Fruit fly (Drosophila melanogaster): ENCODE results near the gene pum.

pum gene

DNA sequence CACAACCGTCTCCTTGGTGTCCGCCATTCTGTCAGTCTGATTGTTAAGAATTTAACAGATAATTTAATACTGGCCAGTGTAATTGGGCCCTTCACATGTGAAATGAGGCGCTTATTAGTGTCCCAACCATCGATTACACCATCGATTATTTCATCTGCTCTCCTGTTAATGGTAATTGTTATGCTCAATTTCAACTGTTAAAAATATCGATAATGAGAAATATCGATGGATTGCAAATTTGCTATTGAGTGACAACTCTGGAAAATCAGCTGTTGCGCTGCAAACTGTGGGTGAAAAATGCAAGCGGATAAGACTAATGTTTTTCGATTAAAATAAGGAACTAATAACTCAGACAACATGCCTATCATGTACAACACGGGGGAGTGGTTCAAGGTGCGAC, 29.3 kb upstream of the pum start, which contains the start of the genes TrpRS and Vps16A (continued):
- TF ChIP-seq CG1603 (tag; optimal IDR thresholded peaks at IDR 0.05) (peak; percentile 88), sug (tag; optimal IDR thresholded peaks at IDR 0.05) (no peak), CG7928 (GFP tag; optimal IDR thresholded peaks at IDR 0.05) (peak; percentile 23), CG8290 (GFP tag; optimal IDR thresholded peaks at IDR 0.05) (peak; percentile 39), CG8290 (tag; optimal IDR thresholded peaks at IDR 0.05) (no peak), CG34224 (GFP tag; IDR thresholded peaks at IDR 0.05; ENCODE audit: partially characterized antibody) (peak; percentile 99), onecut (GFP tag; IDR thresholded peaks at IDR 0.05) (peak; percentile 46; the same call in 1 of the 2 replicates), Scr (GFP tag; IDR thresholded peaks at IDR 0.05; ENCODE audit: partially characterized antibody) (peak; percentile 96), CG18764 (GFP tag; optimal IDR thresholded peaks at IDR 0.05) (peak; percentile 13), CG10267 (tag; optimal IDR thresholded peaks at IDR 0.05) (peak; percentile 51), Rfx (GFP tag; IDR thresholded peaks at IDR 0.05) (peak; percentile 55), sob (GFP tag; IDR thresholded peaks at IDR 0.05) (0 out of 2 replicates have a peak, but pooled peaks have one; percentile 22), CG16813 (GFP tag; IDR thresholded peaks at IDR 0.05; ENCODE audit: partially characterized antibody) (peak; percentile 98), ci (GFP tag; IDR thresholded peaks at IDR 0.05) (peak; percentile 39; the same call in 1 of the 3 replicates), MBD-R2 (GFP tag; IDR thresholded peaks at IDR 0.05) (peak; percentile 99), CG1233 (GFP tag; optimal IDR thresholded peaks at IDR 0.05) (no peak), Dref (GFP tag; IDR thresholded peaks at IDR 0.05) (peak; percentile 97), sens (GFP tag) (peak; percentile 79), Sry-β (GFP tag; optimal IDR thresholded peaks at IDR 0.05) (no peak), bbx (GFP tag; IDR thresholded peaks at IDR 0.05; ENCODE audit: partially characterized antibody) (peak; percentile 99), Bgb (GFP tag; IDR thresholded peaks at IDR 0.05; ENCODE audit: partially characterized antibody) (peak; percentile 99), HLH4C (GFP tag; IDR thresholded peaks at IDR 0.05; ENCODE audit: partially characterized antibody) (peak; percentile 99), mirr (GFP tag; optimal IDR thresholded peaks at IDR 0.05) (peak; percentile 23), CG34376 (GFP tag; optimal IDR thresholded peaks at IDR 0.05) (peak; percentile 26), NfI (GFP tag; optimal IDR thresholded peaks at IDR 0.05) (peak; percentile 36), CG7357 (GFP tag; IDR thresholded peaks at IDR 0.05) (peak; percentile 79), jing (GFP tag; optimal IDR thresholded peaks at IDR 0.05) (no peak), lab (GFP tag; optimal IDR thresholded peaks at IDR 0.05) (no peak), crp (GFP tag; optimal IDR thresholded peaks at IDR 0.05) (peak; percentile 86 to 98), CG7987 (GFP tag; optimal IDR thresholded peaks at IDR 0.05) (no peak), CG14965 (GFP tag; optimal IDR thresholded peaks at IDR 0.05; ENCODE audit: borderline replicate concordance) (no peak), lbe (GFP tag; optimal IDR thresholded peaks at IDR 0.05) (peak; percentile 32), Opbp (GFP tag; IDR thresholded peaks at IDR 0.05; ENCODE audit: partially characterized antibody) (peak; percentile 98), chn (GFP tag; optimal IDR thresholded peaks at IDR 0.05) (peak; percentile 30), trem (tag; optimal IDR thresholded peaks at IDR 0.05) (peak; percentile 73), insv (GFP tag; optimal IDR thresholded peaks at IDR 0.05) (peak in 1 of 2 experiments; percentile 40), phol (tag; optimal IDR thresholded peaks at IDR 0.05) (peak; percentile 35), Sry-δ (GFP tag; optimal IDR thresholded peaks at IDR 0.05) (peak; percentile 89), her (GFP tag; optimal IDR thresholded peaks at IDR 0.05) (peak; percentile 29), CG8089 (GFP tag; optimal IDR thresholded peaks at IDR 0.05) (no peak)

dm6 chr3R:9264042-9264441, 26.6 kb upstream of the pum start, which contains the start of gene sage:
Gene sage (minus strand): TSS chr3R:9264142.
- TF ChIP-seq gsb (GFP tag; IDR thresholded peaks at IDR 0.05) (no peak), sens (GFP tag) (peak; percentile 4)
